Worm (Caenorhabditis elegans) whole organism, L4 larva: ENCODE data around the gene C08E3.13.

Source experiments
- F49E8.2 ChIP-seq: sonication (generic microtip); optimal IDR thresholded peaks from 2 replicates; lab custom pipeline; 2016; ENCODE audit warnings: missing compliant biosample characterization, mild to moderate bottlenecking, missing genetic modification characterization, borderline replicate concordance
- Y105C5A.15 ChIP-seq: fragments of 200-800 bp; sonication (Bioruptor generic); IDR thresholded peaks from 2 replicates; pipeline ENCODE4 v1.3.6; 2022; ENCODE audit warnings: missing genetic modification characterization, missing compliant biosample characterization
- dpl-1 ChIP-seq: fragments of 150-350 bp; optimal IDR thresholded peaks from 2 replicates; lab custom pipeline; 2014; ENCODE audit warnings: missing biosample characterization, missing genetic modification reagents, missing genetic modification characterization
- lin-29 ChIP-seq: fragments of 200-800 bp; sonication (Bioruptor generic); IDR thresholded peaks from 2 replicates; pipeline ENCODE4 v1.3.6; 2022; ENCODE audit warnings: missing genetic modification reagents, missing genetic modification characterization, missing compliant biosample characterization
- lin-39 ChIP-seq: fragments of 150-350 bp; optimal IDR thresholded peaks from 2 replicates; lab custom pipeline; 2014; ENCODE audit warnings: missing biosample characterization, missing genetic modification reagents, missing genetic modification characterization
- rbr-2 ChIP-seq: sonication (generic microtip); optimal IDR thresholded peaks from 2 replicates; lab custom pipeline; 2016; ENCODE audit warnings: missing genotype, missing genetic modification characterization, missing compliant biosample characterization
- sdz-12 ChIP-seq: fragments of 200-800 bp; sonication (Bioruptor generic); optimal IDR thresholded peaks from 2 replicates; lab custom pipeline; 2018; ENCODE audit warnings: mild to moderate bottlenecking, missing genetic modification characterization, missing compliant biosample characterization
- skn-1 ChIP-seq: fragments of 150-350 bp; optimal IDR thresholded peaks from 2 replicates; lab custom pipeline; 2014; ENCODE audit warnings: missing biosample characterization, missing genetic modification characterization

ce11 chrII:1653397-1653796, 21.3 kb upstream of the C08E3.13 start, which contains the start of gene fbxb-15:
- TF ChIP-seq sdz-12 (no peak), Y105C5A.15 (GFP tag; lab: Robert Waterston, UW) (no peak), lin-39 (tag; lab: Kevin White, UChicago) (no peak), skn-1 (tag; lab: Kevin White, UChicago) (no peak), dpl-1 (GFP tag; lab: Kevin White, UChicago) (no peak), lin-29 (GFP tag; lab: Robert Waterston, UW) (no peak), rbr-2 (tag; lab: Kevin White, UChicago) (no peak), F49E8.2 (tag; lab: Kevin White, UChicago) (no peak)
